Worm (Caenorhabditis elegans) whole organism, L3 larva: Measurements from ENCODE around the gene Y116A8C.43.
"Not testable (repeated sequence)": the region's sequence is repeated elsewhere in the genome, so short reads cannot be mapped to it uniquely, and the experiment has no call there.

Experiments
- egl-27 ChIP-seq: sonication (generic microtip); optimal IDR thresholded peaks from 4 replicates; lab custom pipeline; 2017; ENCODE audit warnings: missing biosample characterization, missing genetic modification reagents, missing genetic modification characterization
- jun-1 ChIP-seq: fragments of 150-350 bp; optimal IDR thresholded peaks from 2 replicates; lab custom pipeline; 2014; ENCODE audit warnings: missing biosample characterization, missing genetic modification reagents, missing genetic modification characterization
- pqm-1 ChIP-seq: fragments of 150-350 bp; optimal IDR thresholded peaks from 2 replicates; lab custom pipeline; 2017; ENCODE audit warnings: missing biosample characterization, missing genetic modification characterization, inconsistent platforms

ce11 chrIV:17070791-17071190 is 17.9 kb upstream of the Y116A8C.43 start, which contains the start of gene Y116A8C.24:
- not testable (repeated sequence) for TF ChIP-seq jun-1, pqm-1, egl-27 (tag; lab: Kevin White, UChicago)
